Fruit fly (Drosophila melanogaster) whole organism, prepupa: ENCODE data around the gene Or88a.

Experiments
- CG10631 ChIP-seq: fragments of 200-800 bp; sonication (Bioruptor generic); optimal IDR thresholded peaks from 2 replicates; lab custom pipeline; 2016; ENCODE audit warnings: missing biosample characterization, missing genetic modification characterization
- CG11762 ChIP-seq: fragments of 200-800 bp; sonication (Bioruptor generic); optimal IDR thresholded peaks from 3 replicates; lab custom pipeline; 2016; ENCODE audit warnings: missing biosample characterization, missing genetic modification characterization; ENCODE audit not compliant: insufficient read depth
- CG11902 ChIP-seq: fragments of 200-800 bp; sonication (Bioruptor generic); optimal IDR thresholded peaks from 3 replicates; lab custom pipeline; 2016; ENCODE audit warnings: missing biosample characterization, missing genetic modification characterization
- CG15336 ChIP-seq: fragments of 200-800 bp; sonication (Bioruptor generic); IDR thresholded peaks from 2 replicates; pipeline ENCODE4 v1.3.6; 2022; ENCODE audit warnings: missing biosample characterization, missing genetic modification characterization
- CG1621 ChIP-seq: fragments of 200-800 bp; sonication (Bioruptor generic); optimal IDR thresholded peaks from 3 replicates; lab custom pipeline; 2018; ENCODE audit warnings: missing biosample characterization, mild to moderate bottlenecking, missing genetic modification characterization
- CG3032 ChIP-seq: fragments of 200-800 bp; optimal IDR thresholded peaks from 2 replicates; lab custom pipeline; 2019; ENCODE audit warnings: missing biosample characterization, mild to moderate bottlenecking, missing genetic modification characterization, moderate library complexity
- CG31627 ChIP-seq: fragments of 200-800 bp; sonication (Bioruptor generic); optimal IDR thresholded peaks from 3 replicates; lab custom pipeline; 2016; ENCODE audit warnings: missing biosample characterization, missing genetic modification characterization
- CG32006 ChIP-seq: fragments of 200-800 bp; sonication (Bioruptor generic); optimal IDR thresholded peaks from 3 replicates; lab custom pipeline; 2017; ENCODE audit warnings: missing biosample characterization, mild to moderate bottlenecking, missing genetic modification characterization
- CG34406 ChIP-seq: fragments of 200-800 bp; sonication (Bioruptor generic); optimal IDR thresholded peaks from 3 replicates; lab custom pipeline; 2016; ENCODE audit warnings: missing biosample characterization, missing genetic modification characterization
- CG3919 ChIP-seq: fragments of 200-800 bp; sonication (Bioruptor generic); optimal IDR thresholded peaks from 3 replicates; lab custom pipeline; 2016; ENCODE audit warnings: missing biosample characterization, missing genetic modification characterization
- CG6163 ChIP-seq: fragments of 200-800 bp; sonication (Bioruptor generic); IDR thresholded peaks from 3 replicates; pipeline ENCODE4 v1.3.6; 2022; ENCODE audit warnings: missing biosample characterization, missing genetic modification characterization
- CG6792 ChIP-seq: fragments of 200-800 bp; sonication (Bioruptor generic); optimal IDR thresholded peaks from 3 replicates; lab custom pipeline; 2016; ENCODE audit warnings: missing biosample characterization, missing genetic modification characterization
- CG6808 ChIP-seq: fragments of 200-800 bp; sonication (Bioruptor generic); optimal IDR thresholded peaks from 3 replicates; lab custom pipeline; 2017; ENCODE audit warnings: missing biosample characterization, missing genetic modification characterization, mild to moderate bottlenecking, moderate library complexity, missing genetic modification reagents
- CG6854 ChIP-seq: fragments of 200-800 bp; sonication (Bioruptor generic); optimal IDR thresholded peaks from 2 replicates; lab custom pipeline; 2017; ENCODE audit warnings: missing biosample characterization, mild to moderate bottlenecking, missing genetic modification characterization
- CG7368 ChIP-seq: fragments of 200-800 bp; sonication (Bioruptor generic); optimal IDR thresholded peaks from 3 replicates; lab custom pipeline; 2016; ENCODE audit warnings: missing biosample characterization, missing genetic modification characterization
- CG8119 ChIP-seq: fragments of 200-800 bp; sonication (Bioruptor generic); IDR thresholded peaks from 3 replicates; pipeline ENCODE4 v1.3.6; 2022; ENCODE audit warnings: missing biosample characterization, missing genetic modification characterization
- CG8319 ChIP-seq: fragments of 200-800 bp; sonication (Bioruptor generic); optimal IDR thresholded peaks from 3 replicates; lab custom pipeline; 2016; ENCODE audit warnings: missing biosample characterization, missing genetic modification characterization
- CG8632 ChIP-seq: fragments of 200-800 bp; sonication (Bioruptor generic); optimal IDR thresholded peaks from 3 replicates; lab custom pipeline; 2016; ENCODE audit warnings: missing biosample characterization, missing genetic modification characterization
- CG9139 ChIP-seq: fragments of 200-800 bp; sonication (Bioruptor generic); optimal IDR thresholded peaks from 3 replicates; lab custom pipeline; 2017; ENCODE audit warnings: missing biosample characterization, mild to moderate bottlenecking, missing genetic modification characterization
- Eip78C ChIP-seq: fragments of 200-800 bp; sonication (Bioruptor generic); peaks from one replicate; lab custom pipeline; 2016; ENCODE audit warnings: missing biosample characterization, missing genetic modification characterization
- Ets21C ChIP-seq: fragments of 200-800 bp; sonication (Bioruptor generic); optimal IDR thresholded peaks from 3 replicates; lab custom pipeline; 2016; ENCODE audit warnings: missing biosample characterization, missing genetic modification characterization
- Ets96B ChIP-seq: fragments of 200-800 bp; optimal IDR thresholded peaks from 2 replicates; lab custom pipeline; 2019; ENCODE audit warnings: missing biosample characterization, mild to moderate bottlenecking, missing genetic modification characterization, moderate library complexity
- Gug ChIP-seq: fragments of 200-800 bp; sonication (Bioruptor generic); IDR thresholded peaks from 2 replicates; pipeline ENCODE4 v1.3.6; 2022; ENCODE audit warnings: missing biosample characterization, missing genetic modification characterization
- Hr38 ChIP-seq: sonication (Bioruptor generic); optimal IDR thresholded peaks from 2 replicates; lab custom pipeline; 2016; ENCODE audit warnings: missing biosample characterization, missing genetic modification characterization
- Hr39 ChIP-seq: fragments of 200-800 bp; sonication (Bioruptor generic); optimal IDR thresholded peaks from 2 replicates; lab custom pipeline; 2016; ENCODE audit warnings: missing biosample characterization, missing genetic modification characterization
- Lpt ChIP-seq: fragments of 200-800 bp; sonication (Bioruptor generic); optimal IDR thresholded peaks from 3 replicates; lab custom pipeline; 2016; ENCODE audit warnings: missing biosample characterization, missing genetic modification characterization
- Met ChIP-seq: fragments of 200-800 bp; sonication (Bioruptor generic); optimal IDR thresholded peaks from 3 replicates; lab custom pipeline; 2016; ENCODE audit warnings: missing biosample characterization, missing genetic modification characterization
- OdsH ChIP-seq: fragments of 200-800 bp; sonication (Bioruptor generic); optimal IDR thresholded peaks from 3 replicates; lab custom pipeline; 2016; ENCODE audit warnings: missing biosample characterization, missing genetic modification characterization
- Smox ChIP-seq: fragments of 200-800 bp; sonication (Bioruptor generic); optimal IDR thresholded peaks from 3 replicates; lab custom pipeline; 2016; ENCODE audit warnings: missing biosample characterization, missing genetic modification characterization
- Sox102F ChIP-seq: fragments of 200-800 bp; sonication (Bioruptor generic); optimal IDR thresholded peaks from 2 replicates; lab custom pipeline; 2016; ENCODE audit warnings: missing biosample characterization, mild to moderate bottlenecking, missing genetic modification characterization
- Sox14 ChIP-seq: fragments of 200-800 bp; sonication (Bioruptor generic); optimal IDR thresholded peaks from 3 replicates; lab custom pipeline; 2016; ENCODE audit warnings: missing biosample characterization, missing genetic modification characterization
- Sox15 ChIP-seq: fragments of 200-800 bp; sonication (Bioruptor generic); optimal IDR thresholded peaks from 3 replicates; lab custom pipeline; 2016; ENCODE audit warnings: missing biosample characterization, missing genetic modification characterization
- achi ChIP-seq: fragments of 200-800 bp; sonication (Bioruptor generic); optimal IDR thresholded peaks from 3 replicates; lab custom pipeline; 2016; ENCODE audit warnings: missing biosample characterization, missing genetic modification characterization
- acj6 ChIP-seq: fragments of 200-800 bp; sonication (Bioruptor generic); optimal IDR thresholded peaks from 3 replicates; lab custom pipeline; 2016; ENCODE audit warnings: missing biosample characterization, missing genetic modification characterization
- cyc ChIP-seq: fragments of 200-800 bp; sonication (Bioruptor generic); optimal IDR thresholded peaks from 3 replicates; lab custom pipeline; 2016; ENCODE audit warnings: missing biosample characterization, missing genetic modification characterization
- dsx ChIP-seq: fragments of 200-800 bp; optimal IDR thresholded peaks from 3 replicates; lab custom pipeline; 2019; ENCODE audit warnings: missing biosample characterization, mild to moderate bottlenecking, missing genetic modification characterization, moderate library complexity; ENCODE audit not compliant: poor library complexity, severe bottlenecking
- eg ChIP-seq: fragments of 200-800 bp; sonication (Bioruptor generic); IDR thresholded peaks from 3 replicates; pipeline ENCODE4 v1.3.6; 2022; ENCODE audit warnings: missing biosample characterization, missing genetic modification characterization
- esn ChIP-seq: fragments of 200-800 bp; sonication (Bioruptor generic); optimal IDR thresholded peaks from 2 replicates; lab custom pipeline; 2016; ENCODE audit warnings: missing biosample characterization, mild to moderate bottlenecking, missing genetic modification characterization, moderate library complexity
- fd59A ChIP-seq: fragments of 200-800 bp; sonication (Bioruptor generic); optimal IDR thresholded peaks from 2 replicates; lab custom pipeline; 2017; ENCODE audit warnings: missing biosample characterization, mild to moderate bottlenecking, missing genetic modification characterization, missing genetic modification reagents
- fkh ChIP-seq: fragments of 200-800 bp; sonication (Bioruptor generic); optimal IDR thresholded peaks from 3 replicates; lab custom pipeline; 2017; ENCODE audit warnings: missing biosample characterization, mild to moderate bottlenecking, missing genetic modification characterization, moderate library complexity
- lz ChIP-seq: fragments of 200-800 bp; sonication (Bioruptor generic); optimal IDR thresholded peaks from 3 replicates; lab custom pipeline; 2016; ENCODE audit warnings: missing biosample characterization, missing genetic modification characterization
- net ChIP-seq: fragments of 200-800 bp; sonication (Bioruptor generic); optimal IDR thresholded peaks from 3 replicates; lab custom pipeline; 2016; ENCODE audit warnings: missing biosample characterization, missing genetic modification characterization
- pdm3 ChIP-seq: fragments of 200-800 bp; sonication (Bioruptor generic); optimal IDR thresholded peaks from 3 replicates; lab custom pipeline; 2016; ENCODE audit warnings: missing biosample characterization, missing genetic modification characterization
- salr ChIP-seq, 2 experiments: fragments of 200-800 bp; sonication (Bioruptor generic); optimal IDR thresholded peaks; 3 replicates each; lab custom pipeline; 2016 to 2018; ENCODE audit warnings: missing biosample characterization in 2 of 2, missing genetic modification characterization in 2 of 2, mild to moderate bottlenecking in 1 of 2
- spab ChIP-seq: fragments of 200-800 bp; sonication (Bioruptor generic); optimal IDR thresholded peaks from 2 replicates; lab custom pipeline; 2017; ENCODE audit warnings: missing biosample characterization, mild to moderate bottlenecking, missing genetic modification characterization, missing genetic modification reagents
- ss ChIP-seq, 2 experiments: fragments of 200-800 bp; sonication (Bioruptor generic); optimal IDR thresholded peaks; 2 replicates in 1 of 2; 3 replicates in 1 of 2; lab custom pipeline; 2017 to 2018; ENCODE audit warnings: mild to moderate bottlenecking in 2 of 2, missing biosample characterization in 2 of 2, missing genetic modification characterization in 2 of 2, moderate library complexity in 1 of 2
- topi ChIP-seq: fragments of 200-800 bp; sonication (Bioruptor generic); optimal IDR thresholded peaks from 3 replicates; lab custom pipeline; 2016; ENCODE audit warnings: missing biosample characterization, missing genetic modification characterization
- vri ChIP-seq: fragments of 200-800 bp; sonication (Bioruptor generic); optimal IDR thresholded peaks from 3 replicates; lab custom pipeline; 2016; ENCODE audit warnings: missing biosample characterization, mild to moderate bottlenecking, missing genetic modification characterization

Gene Or88a

dm6 chr3R:14118350-14118749, 9.1 kb downstream of the Or88a start, which contains the start of gene Kif19A:
Kif19A (minus strand) TSS chr3R:14118450.
- no peak for TF ChIP-seq dsx (GFP tag; lab: Kevin White, UChicago)
- no peak for TF ChIP-seq ss (GFP tag; optimal IDR thresholded peaks at IDR 0.05; lab: Kevin White, UChicago)
- no peak for TF ChIP-seq Lpt (GFP tag; lab: Kevin White, UChicago)
- TF ChIP-seq lz (GFP tag; lab: Kevin White, UChicago) = no peak
- TF ChIP-seq Ets21C (GFP tag; lab: Kevin White, UChicago) = no peak
- no peak for TF ChIP-seq acj6 (GFP tag; lab: Kevin White, UChicago)
- no peak for TF ChIP-seq CG32006 (GFP tag; lab: Kevin White, UChicago)
- no peak for TF ChIP-seq cyc (GFP tag; lab: Kevin White, UChicago)
- TF ChIP-seq eg (GFP tag; lab: Robert Waterston, UW) = no peak
- TF ChIP-seq Hr38 (GFP tag; lab: Kevin White, UChicago) = no peak
- no peak for TF ChIP-seq Gug (GFP tag; lab: Robert Waterston, UW)
- TF ChIP-seq CG9139 = no peak
- no peak for TF ChIP-seq CG8319 (GFP tag; lab: Kevin White, UChicago)
- no peak for TF ChIP-seq fkh
- TF ChIP-seq achi (GFP tag; lab: Kevin White, UChicago) = no peak
- TF ChIP-seq CG8119 (GFP tag; lab: Robert Waterston, UW) = no peak
- TF ChIP-seq, all 60 proteins: peak for 0

dm6 chr3R:14122347-14122812, 13.1 kb downstream of the Or88a start, which contains the start of the genes Abi and twf:
Abi (minus strand) TSS chr3R:14122420.
twf (plus strand) TSS chr3R:14122654.
- TF ChIP-seq Eip78C (peak; percentile 90), CG11762 (GFP tag; lab: Kevin White, UChicago) (peak; percentile 37), pdm3 (GFP tag; lab: Kevin White, UChicago) (peak; percentile 70), CG6163 (GFP tag; lab: Robert Waterston, UW) (peak; percentile 52; the same call in 1 of the 3 replicates), net (GFP tag; lab: Kevin White, UChicago) (peak; percentile 33), CG31627 (GFP tag; lab: Kevin White, UChicago) (peak; percentile 77), CG6792 (GFP tag; lab: Kevin White, UChicago) (peak; percentile 61), Hr39 (GFP tag; lab: Kevin White, UChicago) (peak; percentile 55), Smox (GFP tag; lab: Kevin White, UChicago) (peak; percentile 64), CG15336 (GFP tag; lab: Robert Waterston, UW) (0 out of 2 replicates have a peak, but pooled peaks have one; percentile 30), OdsH (GFP tag; lab: Kevin White, UChicago) (peak; percentile 80), CG8632 (GFP tag; lab: Kevin White, UChicago) (peak; percentile 45), salr (GFP tag; optimal IDR thresholded peaks at IDR 0.05; lab: Kevin White, UChicago) (no peak), esn (GFP tag; lab: Kevin White, UChicago) (peak; percentile 77), CG11902 (GFP tag; lab: Kevin White, UChicago) (peak; percentile 41), CG3032 (peak; percentile 48), CG1621 (tag; lab: Kevin White, UChicago) (peak; percentile 37), Met (GFP tag; lab: Kevin White, UChicago) (no peak), vri (GFP tag; lab: Kevin White, UChicago) (peak; percentile 38), fd59A (GFP tag; lab: Kevin White, UChicago) (peak; percentile 14), lz (GFP tag; lab: Kevin White, UChicago) (peak; percentile 70), CG3919 (GFP tag; lab: Kevin White, UChicago) (peak; percentile 78), CG8119 (GFP tag; lab: Robert Waterston, UW) (no peak), Sox15 (GFP tag; lab: Kevin White, UChicago) (peak; percentile 46), CG34406 (GFP tag; lab: Kevin White, UChicago) (peak; percentile 48), topi (GFP tag; lab: Kevin White, UChicago) (peak; percentile 62), CG8319 (GFP tag; lab: Kevin White, UChicago) (peak; percentile 60), Sox14 (GFP tag; lab: Kevin White, UChicago) (peak; percentile 74), Ets21C (GFP tag; lab: Kevin White, UChicago) (peak; percentile 39), Hr38 (GFP tag; lab: Kevin White, UChicago) (no peak), Sox102F (GFP tag; lab: Kevin White, UChicago) (peak; percentile 60), spab (GFP tag; lab: Kevin White, UChicago) (no peak), achi (GFP tag; lab: Kevin White, UChicago) (peak; percentile 63), CG10631 (GFP tag; lab: Kevin White, UChicago) (peak; percentile 72), CG7368 (GFP tag; lab: Kevin White, UChicago) (peak; percentile 35), Ets96B (tag; lab: Kevin White, UChicago) (no peak), CG6808 (GFP tag; lab: Kevin White, UChicago) (no peak), cyc (GFP tag; lab: Kevin White, UChicago) (peak; percentile 70), eg (GFP tag; lab: Robert Waterston, UW) (peak; percentile 42; the same call in 2 of the 3 replicates), fkh (no peak), CG6854 (no peak), acj6 (GFP tag; lab: Kevin White, UChicago) (peak; percentile 67)
